Worm (Caenorhabditis elegans) whole organism, L3 larva: ENCODE data around the gene nhr-225.
"Not testable (repeated sequence)": the region's sequence is repeated elsewhere in the genome, so short reads cannot be mapped to it uniquely, and the experiment has no call there.

Experiments
- ZK546.5 ChIP-seq: sonication (generic microtip); optimal IDR thresholded peaks from 2 replicates; lab custom pipeline; 2017; ENCODE audit warnings: missing biosample characterization, missing genetic modification characterization
- ama-1 ChIP-seq: fragments of 150-350 bp; optimal IDR thresholded peaks from 2 replicates; lab custom pipeline; 2018
- ceh-28 ChIP-seq: fragments of 150-350 bp; optimal IDR thresholded peaks from 2 replicates; lab custom pipeline; 2014; ENCODE audit warnings: missing biosample characterization, missing genetic modification reagents, missing genetic modification characterization
- ceh-9 ChIP-seq: sonication (generic microtip); optimal IDR thresholded peaks from 2 replicates; lab custom pipeline; 2018; ENCODE audit warnings: missing biosample characterization, missing genetic modification characterization
- daf-12 ChIP-seq: fragments of 150-350 bp; optimal IDR thresholded peaks from 2 replicates; lab custom pipeline; 2014; ENCODE audit warnings: missing biosample characterization, missing genetic modification reagents, missing genetic modification characterization
- egl-27 ChIP-seq: sonication (generic microtip); optimal IDR thresholded peaks from 4 replicates; lab custom pipeline; 2017; ENCODE audit warnings: missing biosample characterization, missing genetic modification reagents, missing genetic modification characterization
- elt-2 ChIP-seq: sonication (generic microtip); optimal IDR thresholded peaks from 2 replicates; lab custom pipeline; 2016; ENCODE audit warnings: missing genetic modification reagents, mild to moderate bottlenecking, missing genetic modification characterization, missing compliant biosample characterization
- elt-3 ChIP-seq, 3 experiments: fragments of 150-350 bp in 1 of 3; sonication (generic microtip) in 2 of 3; optimal IDR thresholded peaks; 2 replicates in 2 of 3; 4 replicates in 1 of 3; lab custom pipeline; 2014 to 2017; ENCODE audit warnings: missing biosample characterization in 3 of 3, missing genetic modification characterization in 3 of 3
- fkh-10 ChIP-seq: sonication (generic microtip); optimal IDR thresholded peaks from 2 replicates; lab custom pipeline; 2017; ENCODE audit warnings: missing biosample characterization, missing genetic modification reagents, missing genetic modification characterization
- hmg-11 ChIP-seq: sonication (generic microtip); optimal IDR thresholded peaks from 2 replicates; lab custom pipeline; 2016; ENCODE audit warnings: missing genetic modification characterization, missing compliant biosample characterization
- jun-1 ChIP-seq: fragments of 150-350 bp; optimal IDR thresholded peaks from 2 replicates; lab custom pipeline; 2014; ENCODE audit warnings: missing biosample characterization, missing genetic modification reagents, missing genetic modification characterization
- lin-15B ChIP-seq: fragments of 150-350 bp; optimal IDR thresholded peaks from 2 replicates; lab custom pipeline; 2014; ENCODE audit warnings: missing biosample characterization, missing genetic modification characterization
- lsy-12 ChIP-seq: sonication (generic microtip); optimal IDR thresholded peaks from 2 replicates; lab custom pipeline; 2016; ENCODE audit warnings: mild to moderate bottlenecking, missing genetic modification characterization, missing compliant biosample characterization
- mdl-1 ChIP-seq: fragments of 150-350 bp; optimal IDR thresholded peaks from 2 replicates; lab custom pipeline; 2014; ENCODE audit warnings: missing biosample characterization, missing genetic modification characterization
- nhr-12 ChIP-seq: fragments of 150-350 bp; optimal IDR thresholded peaks from 2 replicates; lab custom pipeline; 2014; ENCODE audit warnings: missing biosample characterization, missing genetic modification characterization
- nhr-237 ChIP-seq: fragments of 150-350 bp; optimal IDR thresholded peaks from 2 replicates; lab custom pipeline; 2014; ENCODE audit warnings: missing biosample characterization, missing genetic modification characterization
- nhr-25 ChIP-seq: sonication (generic microtip); optimal IDR thresholded peaks from 2 replicates; lab custom pipeline; 2017; ENCODE audit warnings: missing biosample characterization, missing genetic modification characterization
- nhr-28 ChIP-seq: fragments of 150-350 bp; optimal IDR thresholded peaks from 2 replicates; lab custom pipeline; 2014; ENCODE audit warnings: missing biosample characterization, missing genetic modification characterization
- nhr-43 ChIP-seq: sonication (generic microtip); optimal IDR thresholded peaks from 2 replicates; lab custom pipeline; 2016; ENCODE audit warnings: mild to moderate bottlenecking, missing genetic modification characterization, missing compliant biosample characterization; ENCODE audit not compliant: poor library complexity, severe bottlenecking
- nhr-76 ChIP-seq: fragments of 150-350 bp; sonication (generic microtip); optimal IDR thresholded peaks from 5 replicates; lab custom pipeline; 2014; ENCODE audit warnings: missing biosample characterization, missing genetic modification characterization
- pqm-1 ChIP-seq: fragments of 150-350 bp; optimal IDR thresholded peaks from 2 replicates; lab custom pipeline; 2017; ENCODE audit warnings: missing biosample characterization, missing genetic modification characterization, inconsistent platforms
- sea-2 ChIP-seq: fragments of 150-350 bp; sonication (generic microtip); optimal IDR thresholded peaks from 4 replicates; lab custom pipeline; 2014; ENCODE audit warnings: missing biosample characterization, missing genetic modification reagents, missing genetic modification characterization
- skn-1 ChIP-seq: fragments of 150-350 bp; optimal IDR thresholded peaks from 2 replicates; lab custom pipeline; 2014; ENCODE audit warnings: missing biosample characterization, missing genetic modification characterization
- snpc-4 ChIP-seq: fragments of 150-350 bp; optimal IDR thresholded peaks from 2 replicates; lab custom pipeline; 2014; ENCODE audit warnings: missing biosample characterization, missing genetic modification characterization
- unc-39 ChIP-seq: sonication (generic microtip); optimal IDR thresholded peaks from 4 replicates; lab custom pipeline; 2017; ENCODE audit warnings: missing biosample characterization, missing genetic modification characterization
- unc-62 ChIP-seq: fragments of 150-350 bp; sonication (generic microtip); optimal IDR thresholded peaks from 4 replicates; lab custom pipeline; 2014; ENCODE audit warnings: missing biosample characterization, missing genetic modification reagents, missing genetic modification characterization
- zag-1 ChIP-seq: fragments of 150-350 bp; optimal IDR thresholded peaks from 2 replicates; lab custom pipeline; 2014; ENCODE audit warnings: missing biosample characterization, missing genetic modification characterization
- ztf-4 ChIP-seq: fragments of 150-350 bp; optimal IDR thresholded peaks from 2 replicates; lab custom pipeline; 2014; ENCODE audit warnings: missing biosample characterization, missing genetic modification characterization

nhr-225 gene

DNA sequence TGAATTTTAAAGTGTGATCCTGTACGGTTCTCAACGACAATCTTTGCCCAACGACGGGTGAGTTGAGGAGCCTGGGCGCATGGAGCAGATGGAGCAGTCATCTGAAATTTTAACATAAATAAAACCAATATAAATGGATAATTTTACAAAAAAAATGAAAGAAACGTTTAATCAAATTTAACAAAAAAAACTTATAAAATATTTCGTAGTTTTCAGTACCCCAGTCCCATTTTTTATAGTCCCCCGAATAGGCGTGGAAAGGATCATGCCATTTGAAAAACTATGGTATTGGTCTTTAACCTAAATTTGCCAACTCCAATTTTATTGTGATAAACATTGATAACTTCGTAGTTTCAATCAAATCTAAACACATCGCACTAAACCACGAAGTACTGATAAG, 34.8 kb upstream of the nhr-225 start, which contains the start of gene pud-3:
pud-3 (minus strand) TSS at position 101 of the 400 bp plus-strand sequence.
- TF ChIP-seq pqm-1 (peak; percentile 41), nhr-25 (tag; lab: Kevin White, UChicago) (no peak), egl-27 (tag; lab: Kevin White, UChicago) (no peak)

DNA sequence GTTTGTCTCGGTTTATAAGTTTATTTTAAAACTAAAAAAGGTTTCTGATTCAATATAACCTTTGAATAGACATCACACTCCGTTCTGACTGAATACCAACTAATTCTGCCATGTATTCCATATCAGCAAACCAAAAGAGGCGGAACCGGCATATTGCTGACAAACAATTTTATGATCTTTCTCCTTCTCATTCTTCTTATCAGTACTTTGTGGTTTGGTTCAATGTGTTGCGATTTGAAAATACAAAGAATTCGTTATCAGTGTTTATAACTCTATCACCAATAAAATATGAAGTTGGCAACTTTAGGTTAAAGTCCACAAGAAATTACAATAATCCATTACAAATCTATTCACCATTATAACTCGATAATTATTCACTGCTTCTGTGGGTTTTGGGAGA, 34.0 kb upstream of the nhr-225 start:
- TF ChIP-seq jun-1 (tag; lab: Kevin White, UChicago) (no peak), ama-1 (lab: Kevin White, UChicago) (no peak), skn-1 (tag; lab: Kevin White, UChicago) (peak; percentile 54), fkh-10 (GFP tag; lab: Kevin White, UChicago) (no peak), elt-2 (tag; lab: Kevin White, UChicago) (peak; percentile 98), zag-1 (no peak), pqm-1 (peak; percentile 99), lin-15B (tag; lab: Kevin White, UChicago) (no peak)

ce11 chrV:2322466-2322865, 32.2 kb upstream of the nhr-225 start, which contains the start of gene pud-1.2:
Gene pud-1.2, minus strand, starts transcription at chrV:2322566.
- not testable (repeated sequence) for TF ChIP-seq ZK546.5, nhr-76, nhr-43 (tag; lab: Kevin White, UChicago)

DNA sequence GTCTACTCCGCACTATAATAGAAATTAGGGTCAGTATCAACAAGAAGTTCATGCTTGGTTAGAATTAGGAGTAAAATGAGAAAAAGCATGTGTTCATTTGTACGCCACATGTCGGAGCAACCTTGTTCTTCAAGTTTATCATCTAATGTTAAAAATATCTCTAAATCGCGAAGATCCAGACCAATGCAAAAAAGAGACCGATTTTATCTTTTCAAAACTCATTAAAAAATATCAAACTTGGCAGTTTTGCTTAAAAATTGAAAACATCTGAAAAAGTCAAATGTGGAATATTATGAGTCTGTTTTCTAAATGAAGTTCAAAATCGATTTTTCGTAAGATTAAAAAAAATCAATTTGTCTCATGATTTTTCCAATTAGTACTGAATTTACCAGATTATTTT, 30.7 kb upstream of the nhr-225 start, which contains the start of gene Y19D10B.6:
Y19D10B.6 (minus strand) TSS at position 101 of the 400 bp plus-strand sequence.
- not testable (repeated sequence) for TF ChIP-seq nhr-25 (tag; lab: Kevin White, UChicago); jun-1 (tag; lab: Kevin White, UChicago); nhr-12

- TF ChIP-seq unc-39 (tag; lab: Kevin White, UChicago), result no peak
- peak; percentile 44 for TF ChIP-seq pqm-1
- peak; percentile 99 for TF ChIP-seq elt-2 (tag; lab: Kevin White, UChicago)
- TF ChIP-seq jun-1 (tag; lab: Kevin White, UChicago), result peak; percentile 46
Measured at ce11 chrV:2308246-2308645, 18.0 kb upstream of the nhr-225 start.

ce11 chrV:2306383-2306782, 16.1 kb upstream of the nhr-225 start:
- TF ChIP-seq fkh-10 (GFP tag; lab: Kevin White, UChicago) (no peak), ceh-28 (tag; lab: Kevin White, UChicago) (no peak), mdl-1 (tag; lab: Kevin White, UChicago) (no peak), lsy-12 (tag; lab: Kevin White, UChicago) (no peak), snpc-4 (tag; lab: Kevin White, UChicago) (no peak), elt-3 (tag; optimal IDR thresholded peaks at IDR 0.05; lab: Kevin White, UChicago) (no peak)
- TF ChIP-seq, all 47 proteins: peak for 0

- no peak for TF ChIP-seq unc-62 (GFP tag; lab: Kevin White, UChicago)
- no peak for TF ChIP-seq ceh-9 (tag; lab: Kevin White, UChicago)
- no peak for TF ChIP-seq egl-27 (tag; lab: Kevin White, UChicago)
- TF ChIP-seq nhr-28 (tag; lab: Kevin White, UChicago), result no peak
- TF ChIP-seq nhr-237 (tag; lab: Kevin White, UChicago), result no peak
- no peak for TF ChIP-seq nhr-76 (tag; lab: Kevin White, UChicago)
- no peak for TF ChIP-seq ztf-4
- TF ChIP-seq, all 47 proteins: peak for 0
Measured at ce11 chrV:2303775-2304174, 13.5 kb upstream of the nhr-225 start, which contains the start of gene irld-15. Gene irld-15, minus strand, starts transcription at chrV:2303875.

DNA sequence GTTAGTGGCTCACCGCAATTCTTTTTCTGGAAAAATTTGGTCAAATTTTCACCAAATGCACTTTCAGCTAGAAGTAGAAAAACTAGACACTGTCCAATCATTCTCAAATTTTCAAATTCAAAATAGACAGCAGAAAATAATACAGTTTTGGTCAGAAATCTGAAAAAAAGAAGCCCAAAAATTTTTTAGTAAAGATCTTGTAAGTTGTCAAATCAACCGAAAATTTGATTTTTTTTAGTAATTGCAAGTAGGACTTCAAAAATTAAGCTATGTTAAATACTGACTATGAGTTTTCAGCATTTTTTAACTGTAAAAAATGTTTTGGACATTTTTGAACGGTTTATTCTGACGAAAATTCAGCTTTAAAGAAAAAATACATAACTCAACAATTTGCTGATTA, 10.6 kb upstream of the nhr-225 start, which contains the start of gene Y19D10B.8:
Y19D10B.8 (minus strand) TSS at position 101 of the 400 bp plus-strand sequence.
- TF ChIP-seq hmg-11, result no peak
- TF ChIP-seq daf-12 (tag; lab: Kevin White, UChicago), result no peak
- no peak for TF ChIP-seq pqm-1
- TF ChIP-seq unc-39 (tag; lab: Kevin White, UChicago), result no peak
- no peak for TF ChIP-seq nhr-25 (tag; lab: Kevin White, UChicago)
- TF ChIP-seq snpc-4 (tag; lab: Kevin White, UChicago), result no peak
- no peak for TF ChIP-seq lin-15B (tag; lab: Kevin White, UChicago)
- TF ChIP-seq sea-2, result no peak
- TF ChIP-seq ama-1 (lab: Kevin White, UChicago), result no peak
- TF ChIP-seq mdl-1 (tag; lab: Kevin White, UChicago), result no peak
- TF ChIP-seq zag-1, result no peak
- no peak for TF ChIP-seq unc-62 (GFP tag; lab: Kevin White, UChicago)
